Worm (Caenorhabditis elegans) whole organism, L4 larva: ENCODE data around the gene Y22D7AL.1.

Experiments
- ama-1 ChIP-seq: fragments of 150-350 bp; optimal IDR thresholded peaks from 2 replicates; lab custom pipeline; 2014; ENCODE audit warnings: inconsistent platforms, mixed read lengths
- arid-1 ChIP-seq: fragments of 200-800 bp; sonication (Bioruptor generic); conservative IDR thresholded peaks from 2 replicates; pipeline ENCODE4 v1.3.6; 2022; ENCODE audit warnings: missing genetic modification reagents, missing genetic modification characterization, missing compliant biosample characterization
- daf-16 ChIP-seq, 3 experiments: sonication (generic microtip); optimal IDR thresholded peaks; 2 replicates each; lab custom pipeline; 2016 to 2017; ENCODE audit warnings: missing genetic modification characterization in 3 of 3, missing genetic modification reagents in 3 of 3, mild to moderate bottlenecking in 2 of 3, missing compliant biosample characterization in 2 of 3, missing biosample characterization in 1 of 3, moderate library complexity in 1 of 3
- daf-8 ChIP-seq: fragments of 200-800 bp; sonication (Bioruptor generic); IDR thresholded peaks from 2 replicates; pipeline ENCODE4 v1.3.6; 2022; ENCODE audit warnings: missing genetic modification characterization, missing compliant biosample characterization
- mdl-1 ChIP-seq, 2 experiments: fragments of 150-350 bp in 1 of 2; sonication (generic microtip) in 1 of 2; optimal IDR thresholded peaks; 2 replicates each; lab custom pipeline; 2014 to 2017; ENCODE audit warnings: missing biosample characterization in 2 of 2, missing genetic modification characterization in 2 of 2
- nhr-11 ChIP-seq: fragments of 150-350 bp; optimal IDR thresholded peaks from 2 replicates; lab custom pipeline; 2014; ENCODE audit warnings: missing biosample characterization, missing genetic modification characterization
- pha-4 ChIP-seq, 2 experiments: fragments of 150-350 bp in 1 of 2; fragments of 200-800 bp in 1 of 2; sonication (Bioruptor generic) in 1 of 2; IDR thresholded peaks in 1 of 2; optimal IDR thresholded peaks in 1 of 2; 2 replicates each; pipeline versions ENCODE4 v1.3.6 to Lab custom; 2014 to 2022; ENCODE audit warnings: missing genetic modification characterization in 2 of 2, missing genetic modification reagents in 2 of 2, missing biosample characterization in 1 of 2, missing compliant biosample characterization in 1 of 2

DNA sequence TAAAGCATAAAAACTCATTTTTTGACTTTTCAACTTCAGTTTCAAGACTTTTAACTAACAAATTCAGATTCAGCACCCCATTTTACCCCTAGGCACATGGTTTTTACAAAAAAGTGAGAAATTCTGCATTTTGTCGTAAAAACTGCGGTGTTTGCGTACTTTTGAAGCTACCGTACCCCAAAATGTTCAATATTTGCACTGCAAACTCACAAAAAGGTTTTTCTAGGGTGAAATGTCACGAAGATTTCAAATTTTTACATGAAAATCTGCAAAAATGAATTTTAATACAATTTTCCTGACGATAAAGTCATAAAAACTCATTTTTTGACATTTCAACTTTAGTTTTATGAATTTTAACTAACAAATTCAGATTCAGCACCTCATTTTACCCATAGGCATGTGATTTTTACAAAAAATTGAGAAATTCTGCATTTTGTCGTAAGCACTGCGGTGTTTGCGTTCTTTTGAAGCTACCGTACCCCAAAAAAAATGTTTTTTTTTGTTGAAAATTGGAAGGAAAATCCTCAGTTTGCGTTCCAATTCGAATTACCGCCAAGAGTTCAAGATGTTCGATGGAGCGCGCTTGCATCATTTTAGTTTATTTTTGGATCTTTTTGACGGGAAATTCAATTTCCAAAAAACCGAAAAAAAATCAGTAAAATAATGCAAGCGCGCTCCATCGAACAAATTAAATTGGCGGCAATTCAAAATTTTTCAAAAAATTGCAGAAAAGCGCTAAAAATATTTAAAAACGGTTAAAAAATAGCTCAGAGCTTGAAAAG is 35.8 kb upstream of the Y22D7AL.1 start:
- TF ChIP-seq pha-4 (GFP tag; IDR thresholded peaks at IDR 0.05; lab: Robert Waterston, UW) (peak; percentile 82), pha-4 (tag; optimal IDR thresholded peaks at IDR 0.05; lab: Kevin White, UChicago) (no peak), arid-1 (peak; percentile 75), daf-8 (GFP tag; lab: Robert Waterston, UW) (0 out of 2 replicates have a peak, but pooled peaks have one; percentile 19), mdl-1 (tag; optimal IDR thresholded peaks at IDR 0.05; lab: Kevin White, UChicago) (no peak), ama-1 (lab: Kevin White, UChicago) (peak; percentile 91), nhr-11 (no peak), daf-16 (GFP tag; optimal IDR thresholded peaks at IDR 0.05; lab: Kevin White, UChicago) (peak; percentile 2 to 49), daf-16 (tag; optimal IDR thresholded peaks at IDR 0.05; lab: Kevin White, UChicago) (peak; percentile 14)
